Worm (Caenorhabditis elegans) whole organism, early embryonic: ENCODE data around the gene F02H6.7.

ENCODE experiments used
- aly-1 ChIP-seq: sonication (generic microtip); optimal IDR thresholded peaks from 2 replicates; lab custom pipeline; 2016; ENCODE audit warnings: missing genetic modification characterization, missing compliant biosample characterization
- ama-1 ChIP-seq: fragments of 150-350 bp; optimal IDR thresholded peaks from 2 replicates; lab custom pipeline; 2014
- ceh-36 ChIP-seq: sonication (generic microtip); optimal IDR thresholded peaks from 2 replicates; lab custom pipeline; 2016; ENCODE audit warnings: missing genetic modification characterization, inconsistent platforms, missing compliant biosample characterization
- flt-1 ChIP-seq: fragments of 200-800 bp; sonication (Bioruptor generic); IDR thresholded peaks from 2 replicates; pipeline ENCODE4 v1.3.6; 2022; ENCODE audit warnings: missing genetic modification characterization, missing compliant biosample characterization
- hmg-4 ChIP-seq: fragments of 200-800 bp; sonication (Bioruptor generic); optimal IDR thresholded peaks from 2 replicates; lab custom pipeline; 2018; ENCODE audit warnings: mild to moderate bottlenecking, missing genetic modification characterization, missing compliant biosample characterization
- hnd-1 ChIP-seq: sonication (generic microtip); optimal IDR thresholded peaks from 2 replicates; lab custom pipeline; 2016; ENCODE audit warnings: missing genetic modification characterization, missing compliant biosample characterization
- sea-1 ChIP-seq: fragments of 200-800 bp; sonication (Bioruptor generic); conservative IDR thresholded peaks from 2 replicates; pipeline ENCODE4 v1.3.6; 2022; ENCODE audit warnings: missing genetic modification characterization, missing compliant biosample characterization
- tbx-11 ChIP-seq: fragments of 200-800 bp; sonication (Bioruptor generic); IDR thresholded peaks from 2 replicates; pipeline ENCODE4 v1.3.6; 2022; ENCODE audit warnings: missing genetic modification characterization, missing compliant biosample characterization
- tbx-37 ChIP-seq: fragments of 200-800 bp; sonication (Bioruptor generic); conservative IDR thresholded peaks from 2 replicates; pipeline ENCODE4 v1.3.6; 2022; ENCODE audit warnings: missing genetic modification reagents, missing genetic modification characterization, missing compliant biosample characterization
- tra-4 ChIP-seq: sonication (generic microtip); optimal IDR thresholded peaks from 2 replicates; lab custom pipeline; 2017; ENCODE audit warnings: missing genetic modification characterization, missing compliant biosample characterization

DNA sequence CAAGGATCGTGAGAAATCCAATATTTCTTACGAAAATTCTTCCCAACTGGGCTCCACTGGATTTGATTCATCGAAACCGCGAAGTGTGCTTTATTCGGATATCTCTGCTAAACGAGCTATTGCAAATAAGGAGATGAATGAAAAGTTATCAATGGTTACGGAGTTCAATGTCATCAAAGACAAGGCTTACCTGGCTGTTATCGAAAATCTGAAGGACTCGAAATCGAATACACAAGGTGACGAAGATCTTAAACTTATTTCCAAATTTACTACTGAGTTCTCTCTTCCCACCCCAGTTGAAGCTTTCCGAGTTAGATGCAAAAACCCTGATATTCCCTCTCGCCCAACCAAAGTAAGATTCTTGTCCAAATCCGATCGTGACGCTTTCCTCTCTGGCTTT is 41.7 kb downstream of the F02H6.7 start:
- no peak for TF ChIP-seq flt-1 (GFP tag; lab: Robert Waterston, UW)
- TF ChIP-seq sea-1 (GFP tag; lab: Robert Waterston, UW), result no peak
- TF ChIP-seq ama-1 (lab: Kevin White, UChicago), result no peak
- TF ChIP-seq tbx-37 (GFP tag; lab: Robert Waterston, UW), result no peak
- no peak for TF ChIP-seq hnd-1 (tag; lab: Kevin White, UChicago)
- no peak for TF ChIP-seq tbx-11 (GFP tag; lab: Robert Waterston, UW)
- TF ChIP-seq ceh-36, result no peak
- TF ChIP-seq hmg-4 (GFP tag; lab: Kevin White, UChicago), result no peak
- no peak for TF ChIP-seq tra-4
- no peak for TF ChIP-seq aly-1
